Worm (Caenorhabditis elegans) whole organism, young adult: ENCODE data around the gene csn-5.

Experiments used
- C06A6.2 ChIP-seq: fragments of 200-800 bp; sonication (Bioruptor generic); conservative IDR thresholded peaks from 2 replicates; pipeline ENCODE4 v1.3.6; 2022; ENCODE audit warnings: missing genetic modification characterization, missing compliant biosample characterization
- Y56A3A.18 ChIP-seq: fragments of 200-800 bp; sonication (Bioruptor generic); IDR thresholded peaks from 2 replicates; pipeline ENCODE4 v1.3.6; 2022; ENCODE audit warnings: missing genetic modification reagents, missing genetic modification characterization, missing compliant biosample characterization
- cebp-1 ChIP-seq, 2 experiments: fragments of 200-800 bp in 1 of 2; sonication (Bioruptor generic) in 1 of 2; sonication (generic microtip) in 1 of 2; IDR thresholded peaks in 1 of 2; optimal IDR thresholded peaks in 1 of 2; 2 replicates each; pipeline versions ENCODE4 v1.3.6 to Lab custom; 2017 to 2022; ENCODE audit warnings: missing compliant biosample characterization in 2 of 2, missing genetic modification characterization in 2 of 2, mild to moderate bottlenecking in 1 of 2, missing genetic modification reagents in 1 of 2, moderate library complexity in 1 of 2
- ceh-58 ChIP-seq: fragments of 200-800 bp; sonication (Bioruptor generic); IDR thresholded peaks from 2 replicates; pipeline ENCODE4 v1.3.6; 2022; ENCODE audit warnings: missing genetic modification characterization, missing compliant biosample characterization
- ceh-79 ChIP-seq: sonication (generic microtip); optimal IDR thresholded peaks from 2 replicates; lab custom pipeline; 2017; ENCODE audit warnings: mild to moderate bottlenecking, missing genetic modification characterization, missing compliant biosample characterization
- lin-40 ChIP-seq: sonication (generic microtip); optimal IDR thresholded peaks from 2 replicates; lab custom pipeline; 2016; ENCODE audit warnings: missing genetic modification characterization, mild to moderate bottlenecking, missing compliant biosample characterization, missing genotype, missing genetic modification reagents
- lsy-27 ChIP-seq: sonication (generic microtip); optimal IDR thresholded peaks from 2 replicates; lab custom pipeline; 2017; ENCODE audit warnings: missing genetic modification characterization, mild to moderate bottlenecking, missing compliant biosample characterization, antibody characterized with exemption, missing genotype, borderline replicate concordance; ENCODE audit not compliant: insufficient read depth
- mel-28 ChIP-seq: sonication (generic microtip); optimal IDR thresholded peaks from 2 replicates; lab custom pipeline; 2016; ENCODE audit warnings: borderline replicate concordance, mild to moderate bottlenecking, missing genetic modification characterization, missing compliant biosample characterization
- snpc-4 ChIP-seq, 5 experiments: fragments of 150-350 bp in 1 of 5; sonication (generic microtip) in 4 of 5; optimal IDR thresholded peaks; 2 replicates each; lab custom pipeline; 2014 to 2018; ENCODE audit warnings: missing genetic modification characterization in 5 of 5, missing biosample characterization in 3 of 5, antibody characterized with exemption in 2 of 5, mild to moderate bottlenecking in 2 of 5, missing compliant biosample characterization in 2 of 5, missing genotype in 2 of 5, moderate library complexity in 2 of 5, missing genetic modification reagents in 1 of 5
- unc-130 ChIP-seq: sonication (generic microtip); optimal IDR thresholded peaks from 2 replicates; lab custom pipeline; 2016; ENCODE audit warnings: missing genetic modification reagents, missing genetic modification characterization, missing compliant biosample characterization
- unc-62 ChIP-seq: fragments of 150-350 bp; optimal IDR thresholded peaks from 2 replicates; lab custom pipeline; 2014; ENCODE audit warnings: missing biosample characterization, missing genetic modification reagents, missing genetic modification characterization

ce11 chrIV:5653649-5654048 lies 4.3 kb downstream of the csn-5 start, which contains the start of gene clec-178:
- TF ChIP-seq ceh-58 (GFP tag; lab: Robert Waterston, UW) (no peak), unc-130 (GFP tag; lab: Kevin White, UChicago) (no peak), cebp-1 (GFP tag; IDR thresholded peaks at IDR 0.05; lab: Robert Waterston, UW) (no peak), cebp-1 (tag; optimal IDR thresholded peaks at IDR 0.05; lab: Kevin White, UChicago) (no peak), mel-28 (no peak), ceh-79 (tag; lab: Kevin White, UChicago) (no peak), snpc-4 (GFP tag; optimal IDR thresholded peaks at IDR 0.05; lab: Kevin White, UChicago) (no peak), snpc-4 (tag; optimal IDR thresholded peaks at IDR 0.05; lab: Kevin White, UChicago) (no peak), unc-62 (GFP tag; lab: Kevin White, UChicago) (no peak), C06A6.2 (GFP tag; lab: Robert Waterston, UW) (no peak), Y56A3A.18 (peak; percentile 42; the same call in 1 of the 2 replicates), lin-40 (tag; lab: Kevin White, UChicago) (no peak), lsy-27 (no peak)
